In genomic region chrIV:10970333-10970732, ce11 we compare ENCODE assay signal across 2 worm cellular contexts.
TF ChIP-seq lines count a peak whose summit lies in the region.

No protein-coding gene starts in this region.

TF ChIP-seq in whole organism, L1 larva, 84 proteins besides CTCF, POLR2A, EP300 and RAD21 (continued from another document):
- TF ChIP-seq nhr-85 (tag; lab: Kevin White, UChicago) (no peak), unc-130 (tag; optimal IDR thresholded peaks at IDR 0.05; lab: Kevin White, UChicago) (no peak), nhr-237 (tag; optimal IDR thresholded peaks at IDR 0.05; lab: Kevin White, UChicago) (no peak), elt-2 (tag; optimal IDR thresholded peaks at IDR 0.05; lab: Kevin White, UChicago) (peak; percentile 85), sup-37 (GFP tag; optimal IDR thresholded peaks at IDR 0.05; lab: Kevin White, UChicago) (no peak), lin-13 (GFP tag; optimal IDR thresholded peaks at IDR 0.05; lab: Kevin White, UChicago) (no peak), efl-1 (optimal IDR thresholded peaks at IDR 0.05; lab: Kevin White, UChicago) (no peak), efl-1 (GFP tag; optimal IDR thresholded peaks at IDR 0.05 in 1 of 2; lab: Kevin White, UChicago) (peak in 1 of 2 experiments; percentile 83), jun-1 (tag; optimal IDR thresholded peaks at IDR 0.05; lab: Kevin White, UChicago) (no peak)

TF ChIP-seq in whole organism, L4 larva, 104 proteins besides CTCF, POLR2A, EP300 and RAD21 (continued from another document):
- TF ChIP-seq hlh-11 (tag; optimal IDR thresholded peaks at IDR 0.05; lab: Kevin White, UChicago), result peak; percentile 86
- TF ChIP-seq nhr-111 (GFP tag; optimal IDR thresholded peaks at IDR 0.05; lab: Kevin White, UChicago), result no peak
- no peak for TF ChIP-seq ceh-44 (GFP tag; IDR thresholded peaks at IDR 0.05; lab: Robert Waterston, UW)
- TF ChIP-seq snpc-4 (tag; optimal IDR thresholded peaks at IDR 0.05; lab: Kevin White, UChicago), result no peak
- TF ChIP-seq madf-9 (GFP tag; conservative IDR thresholded peaks at IDR 0.05; lab: Robert Waterston, UW), result no peak
- TF ChIP-seq tag-97 (GFP tag; IDR thresholded peaks at IDR 0.05; lab: Robert Waterston, UW), result no peak
- TF ChIP-seq nhr-77 (tag; optimal IDR thresholded peaks at IDR 0.05; lab: Kevin White, UChicago), result peak; percentile 47
- TF ChIP-seq ceh-28 (tag; optimal IDR thresholded peaks at IDR 0.05; lab: Kevin White, UChicago), result no peak
- no peak for TF ChIP-seq nhr-102 (tag; optimal IDR thresholded peaks at IDR 0.05; lab: Kevin White, UChicago)
- TF ChIP-seq nhr-11 (tag; optimal IDR thresholded peaks at IDR 0.05; lab: Kevin White, UChicago), result no peak
- no peak for TF ChIP-seq R02D3.7 (tag; optimal IDR thresholded peaks at IDR 0.05; lab: Kevin White, UChicago)
- no peak for TF ChIP-seq arid-1 (GFP tag; conservative IDR thresholded peaks at IDR 0.05; lab: Robert Waterston, UW)
- no peak for TF ChIP-seq hmg-1.1 (GFP tag; IDR thresholded peaks at IDR 0.05; lab: Robert Waterston, UW)
- TF ChIP-seq spr-1 (tag; optimal IDR thresholded peaks at IDR 0.05; lab: Kevin White, UChicago), result no peak
- peak; percentile 30 for TF ChIP-seq hlh-30 (tag; optimal IDR thresholded peaks at IDR 0.05; lab: Kevin White, UChicago; ENCODE audit: insufficient read depth)
- TF ChIP-seq dmd-9 (GFP tag; IDR thresholded peaks at IDR 0.05; lab: Robert Waterston, UW), result no peak
- no peak for TF ChIP-seq mdt-29 (GFP tag; IDR thresholded peaks at IDR 0.05; lab: Robert Waterston, UW)
- TF ChIP-seq cey-2 (tag; optimal IDR thresholded peaks at IDR 0.05; lab: Kevin White, UChicago; ENCODE audit: borderline replicate concordance, insufficient read depth), result no peak
- no peak for TF ChIP-seq nhr-42 (GFP tag; IDR thresholded peaks at IDR 0.05; lab: Robert Waterston, UW)
- TF ChIP-seq ctbp-1 (GFP tag; IDR thresholded peaks at IDR 0.05; lab: Robert Waterston, UW), result no peak
- no peak for TF ChIP-seq daf-16 (GFP tag; optimal IDR thresholded peaks at IDR 0.05; lab: Kevin White, UChicago)
- TF ChIP-seq daf-16 (tag; optimal IDR thresholded peaks at IDR 0.05; lab: Kevin White, UChicago), result peak; percentile 50
- TF ChIP-seq ztf-7 (tag; optimal IDR thresholded peaks at IDR 0.05; lab: Kevin White, UChicago), result no peak
- peak; percentile 90 for TF ChIP-seq nhr-28 (tag; optimal IDR thresholded peaks at IDR 0.05; lab: Kevin White, UChicago)
- no peak for TF ChIP-seq ceh-20 (GFP tag; IDR thresholded peaks at IDR 0.05; lab: Robert Waterston, UW)
- no peak for TF ChIP-seq lim-7 (GFP tag; IDR thresholded peaks at IDR 0.05; lab: Robert Waterston, UW)
- TF ChIP-seq aha-1 (tag; lab: Kevin White, UChicago), result no peak
- no peak for TF ChIP-seq gei-8 (GFP tag; optimal IDR thresholded peaks at IDR 0.05; lab: Kevin White, UChicago)
- peak; percentile 59; the same call in 1 of the 2 replicates for TF ChIP-seq tra-1 (GFP tag; IDR thresholded peaks at IDR 0.05; lab: Robert Waterston, UW)
- TF ChIP-seq lin-1 (GFP tag; IDR thresholded peaks at IDR 0.05; lab: Robert Waterston, UW), result 0 out of 2 replicates have a peak, but pooled peaks have one; percentile 37
- TF ChIP-seq saeg-2 (GFP tag; IDR thresholded peaks at IDR 0.05; lab: Robert Waterston, UW), result no peak
- no peak for TF ChIP-seq rbr-2 (tag; optimal IDR thresholded peaks at IDR 0.05; lab: Kevin White, UChicago)
- TF ChIP-seq Y75B8A.6 (GFP tag; IDR thresholded peaks at IDR 0.05; lab: Robert Waterston, UW), result no peak
- no peak for TF ChIP-seq aly-2 (tag; optimal IDR thresholded peaks at IDR 0.05; lab: Kevin White, UChicago)
- TF ChIP-seq lsy-2 (tag; optimal IDR thresholded peaks at IDR 0.05; lab: Kevin White, UChicago), result no peak
- TF ChIP-seq daf-12 (tag; optimal IDR thresholded peaks at IDR 0.05; lab: Kevin White, UChicago), result no peak
- no peak for TF ChIP-seq snpc-1.2 (GFP tag; IDR thresholded peaks at IDR 0.05; lab: Robert Waterston, UW)
- no peak for TF ChIP-seq T26A8.4 (GFP tag; IDR thresholded peaks at IDR 0.05; lab: Robert Waterston, UW)
- no peak for TF ChIP-seq fkh-10 (GFP tag; optimal IDR thresholded peaks at IDR 0.05; lab: Kevin White, UChicago)
- TF ChIP-seq zag-1 (tag; optimal IDR thresholded peaks at IDR 0.05; lab: Kevin White, UChicago), result no peak
- TF ChIP-seq zfp-3 (GFP tag; conservative IDR thresholded peaks at IDR 0.05; lab: Robert Waterston, UW), result no peak
- TF ChIP-seq ztf-11 (tag; optimal IDR thresholded peaks at IDR 0.05; lab: Kevin White, UChicago), result no peak
- TF ChIP-seq mxl-3 (GFP tag; optimal IDR thresholded peaks at IDR 0.05; lab: Kevin White, UChicago), result no peak
- no peak for TF ChIP-seq lin-13 (GFP tag; optimal IDR thresholded peaks at IDR 0.05; lab: Kevin White, UChicago)
- peak; percentile 74 for TF ChIP-seq dve-1 (tag; optimal IDR thresholded peaks at IDR 0.05; lab: Kevin White, UChicago; ENCODE audit: insufficient read depth)
- TF ChIP-seq mes-2 (tag; optimal IDR thresholded peaks at IDR 0.05; lab: Kevin White, UChicago; ENCODE audit: poor library complexity, severe bottlenecking), result no peak
- TF ChIP-seq nhr-48 (tag; optimal IDR thresholded peaks at IDR 0.05; lab: Kevin White, UChicago), result peak; percentile 2
- peak; percentile 13 for TF ChIP-seq nhr-6 (tag; optimal IDR thresholded peaks at IDR 0.05; lab: Kevin White, UChicago)
- no peak for TF ChIP-seq spr-3 (GFP tag; optimal IDR thresholded peaks at IDR 0.05; lab: Kevin White, UChicago)
